Fruit fly (Drosophila melanogaster): ENCODE data around the gene CG11563.

The CG11563 gene

DNA sequence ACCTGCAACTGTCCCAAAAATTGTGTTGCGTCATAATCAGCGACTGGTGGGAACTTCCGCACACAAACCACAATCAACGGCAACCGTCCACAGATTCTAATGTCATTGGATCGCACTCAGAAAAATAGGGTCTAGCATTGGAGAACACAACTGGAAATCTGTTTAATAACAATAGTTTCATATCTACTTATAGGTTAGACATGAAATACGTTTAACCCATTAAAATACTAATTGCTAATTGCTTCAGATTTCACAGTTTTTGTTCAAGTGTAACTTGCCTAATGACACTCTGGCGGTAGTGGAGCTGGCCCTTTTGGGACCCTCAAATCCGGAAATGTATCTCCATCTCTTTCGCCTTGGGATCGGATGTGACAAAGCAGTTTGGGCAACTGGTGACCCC lies 40.2 kb upstream of the CG11563 start (continued):
- TF ChIP-seq Sox102F (GFP tag; optimal IDR thresholded peaks at IDR 0.05): peak; percentile 16
- TF ChIP-seq ems (GFP tag; optimal IDR thresholded peaks at IDR 0.05): no peak
- peak; percentile 64 for TF ChIP-seq Xrp1 (GFP tag; IDR thresholded peaks at IDR 0.05)
- TF ChIP-seq gfzf (GFP tag; optimal IDR thresholded peaks at IDR 0.05): no peak
- no peak for TF ChIP-seq CG11723 (GFP tag; optimal IDR thresholded peaks at IDR 0.05)
- TF ChIP-seq jumu (GFP tag; optimal IDR thresholded peaks at IDR 0.05): no peak
- TF ChIP-seq Aef1 (GFP tag; IDR thresholded peaks at IDR 0.05): no peak
- no peak for TF ChIP-seq CG3407 (GFP tag; optimal IDR thresholded peaks at IDR 0.05)
- no peak for TF ChIP-seq maf-S (GFP tag; optimal IDR thresholded peaks at IDR 0.05)
- TF ChIP-seq CG17612 (GFP tag; IDR thresholded peaks at IDR 0.05): no peak
- no peak for TF ChIP-seq Abd-B (GFP tag; optimal IDR thresholded peaks at IDR 0.05)
- TF ChIP-seq sens (GFP tag): peak; percentile 93
- no peak for TF ChIP-seq Max (GFP tag; optimal IDR thresholded peaks at IDR 0.05)
- TF ChIP-seq kah (GFP tag; optimal IDR thresholded peaks at IDR 0.05): no peak
- no peak for TF ChIP-seq Bgb (GFP tag; IDR thresholded peaks at IDR 0.05; ENCODE audit: partially characterized antibody)
- no peak for TF ChIP-seq tin (GFP tag; optimal IDR thresholded peaks at IDR 0.05)
- no peak for TF ChIP-seq C15 (GFP tag; IDR thresholded peaks at IDR 0.05)
- TF ChIP-seq CG13775 (GFP tag; optimal IDR thresholded peaks at IDR 0.05): no peak
- peak; percentile 1 for TF ChIP-seq chn (GFP tag; optimal IDR thresholded peaks at IDR 0.05)
- TF ChIP-seq ro (GFP tag; IDR thresholded peaks at IDR 0.05): no peak
- no peak for TF ChIP-seq CG18764 (GFP tag; optimal IDR thresholded peaks at IDR 0.05)
- TF ChIP-seq Blimp-1 (GFP tag; optimal IDR thresholded peaks at IDR 0.05): peak; percentile 23
- peak; percentile 22 for TF ChIP-seq Xbp1 (GFP tag; optimal IDR thresholded peaks at IDR 0.05)
- no peak for TF ChIP-seq pho (GFP tag; optimal IDR thresholded peaks at IDR 0.05)
- TF ChIP-seq CG6654 (GFP tag; optimal IDR thresholded peaks at IDR 0.05): no peak
- no peak for TF ChIP-seq Doc3 (GFP tag; IDR thresholded peaks at IDR 0.05; ENCODE audit: partially characterized antibody)
- TF ChIP-seq ara (GFP tag; IDR thresholded peaks at IDR 0.05): 0 out of 2 replicates have a peak, but pooled peaks have one; percentile 41
- TF ChIP-seq CG17186 (GFP tag; optimal IDR thresholded peaks at IDR 0.05): no peak
- peak; percentile 32 for TF ChIP-seq nmo (GFP tag; optimal IDR thresholded peaks at IDR 0.05)
- TF ChIP-seq CG2116 (GFP tag; optimal IDR thresholded peaks at IDR 0.05): no peak
- no peak for TF ChIP-seq Dek (tag; optimal IDR thresholded peaks at IDR 0.05)
- no peak for TF ChIP-seq trem (tag; optimal IDR thresholded peaks at IDR 0.05)
- peak in 1 of 2 experiments; percentile 26 for TF ChIP-seq chif (GFP tag; optimal IDR thresholded peaks at IDR 0.05)
- no peak for TF ChIP-seq danr (GFP tag; IDR thresholded peaks at IDR 0.05)
- TF ChIP-seq gem (tag; optimal IDR thresholded peaks at IDR 0.05): peak; percentile 51
- TF ChIP-seq Atf3 (GFP tag; optimal IDR thresholded peaks at IDR 0.05): peak; percentile 12
- TF ChIP-seq Adf1 (GFP tag; IDR thresholded peaks at IDR 0.05): no peak
- peak; percentile 18 for TF ChIP-seq grau (tag; optimal IDR thresholded peaks at IDR 0.05)
- TF ChIP-seq CG13296 (GFP tag; optimal IDR thresholded peaks at IDR 0.05): no peak
- TF ChIP-seq pan (optimal IDR thresholded peaks at IDR 0.05): no peak
- TF ChIP-seq pan (GFP tag; optimal IDR thresholded peaks at IDR 0.05 in 1 of 2, IDR thresholded peaks at IDR 0.05 in 1 of 2): no peak
- no peak for TF ChIP-seq vnd (GFP tag; IDR thresholded peaks at IDR 0.05; ENCODE audit: partially characterized antibody)
- no peak for TF ChIP-seq H15 (GFP tag; IDR thresholded peaks at IDR 0.05)
- 0 out of 3 replicates have a peak, but pooled peaks have one; percentile 11 for TF ChIP-seq zfh1 (GFP tag; IDR thresholded peaks at IDR 0.05)
- TF ChIP-seq CG30431 (GFP tag; optimal IDR thresholded peaks at IDR 0.05): no peak
- no peak for TF ChIP-seq CG16779 (GFP tag; IDR thresholded peaks at IDR 0.05)
- TF ChIP-seq CG15269 (tag; optimal IDR thresholded peaks at IDR 0.05): no peak
- TF ChIP-seq sd (tag; optimal IDR thresholded peaks at IDR 0.05): no peak
- TF ChIP-seq CG4360 (GFP tag; IDR thresholded peaks at IDR 0.05): no peak
- TF ChIP-seq corto (GFP tag; optimal IDR thresholded peaks at IDR 0.05): no peak
- TF ChIP-seq ato (GFP tag; IDR thresholded peaks at IDR 0.05; ENCODE audit: partially characterized antibody): no peak
- TF ChIP-seq abd-A (tag; optimal IDR thresholded peaks at IDR 0.05): no peak
